Fruit fly (Drosophila melanogaster) whole organism, embryonic: ENCODE measurements around the gene Scr.

Experiments used
- Abd-B ChIP-seq: fragments of 200-800 bp; sonication (Bioruptor generic); optimal IDR thresholded peaks from 2 replicates; lab custom pipeline; 2018; ENCODE audit warnings: missing biosample characterization, mild to moderate bottlenecking, missing genetic modification characterization, moderate library complexity
- Asciz ChIP-seq: fragments of 200-800 bp; sonication (Bioruptor generic); optimal IDR thresholded peaks from 2 replicates; lab custom pipeline; 2017; ENCODE audit warnings: missing biosample characterization, mild to moderate bottlenecking, missing genetic modification characterization, missing genetic modification reagents
- Atf3 ChIP-seq: fragments of 200-800 bp; sonication (Bioruptor generic); optimal IDR thresholded peaks from 3 replicates; lab custom pipeline; 2016; ENCODE audit warnings: missing biosample characterization, missing genetic modification characterization
- B-H2 ChIP-seq: fragments of 200-800 bp; sonication (Bioruptor generic); optimal IDR thresholded peaks from 2 replicates; lab custom pipeline; 2018; ENCODE audit warnings: missing biosample characterization, mild to moderate bottlenecking, missing genetic modification characterization
- CG10321 ChIP-seq: fragments of 200-800 bp; sonication (Bioruptor generic); IDR thresholded peaks from 2 replicates; pipeline ENCODE4 v1.3.6; 2022; ENCODE audit warnings: missing biosample characterization, missing genetic modification characterization
- CG11695 ChIP-seq: fragments of 200-800 bp; sonication (Bioruptor generic); IDR thresholded peaks from 3 replicates; pipeline ENCODE4 v1.3.6; 2022; ENCODE audit warnings: missing biosample characterization, missing genetic modification characterization
- CG13287 ChIP-seq: fragments of 200-800 bp; sonication (Bioruptor generic); IDR thresholded peaks from 2 replicates; pipeline ENCODE4 v1.3.6; 2022; ENCODE audit warnings: missing biosample characterization, missing genetic modification characterization; ENCODE audit not compliant: partially characterized antibody
- CG15696 ChIP-seq: fragments of 200-800 bp; sonication (Bioruptor generic); optimal IDR thresholded peaks from 2 replicates; lab custom pipeline; 2019; ENCODE audit warnings: missing biosample characterization, mild to moderate bottlenecking, missing genetic modification characterization, moderate library complexity
- CG1602 ChIP-seq: fragments of 200-800 bp; sonication (Bioruptor generic); optimal IDR thresholded peaks from 3 replicates; lab custom pipeline; 2016; ENCODE audit warnings: missing biosample characterization, missing genetic modification characterization
- CG17361 ChIP-seq: fragments of 200-800 bp; sonication (Bioruptor generic); IDR thresholded peaks from 3 replicates; pipeline ENCODE4 v1.3.6; 2022; ENCODE audit warnings: missing biosample characterization, missing genetic modification characterization
- CG1792 ChIP-seq: fragments of 200-800 bp; sonication (Bioruptor generic); optimal IDR thresholded peaks from 2 replicates; lab custom pipeline; 2016; ENCODE audit warnings: missing biosample characterization, missing genetic modification characterization
- CG18476 ChIP-seq: fragments of 200-800 bp; sonication (Bioruptor generic); optimal IDR thresholded peaks from 2 replicates; lab custom pipeline; 2016; ENCODE audit warnings: missing biosample characterization, mild to moderate bottlenecking, missing genetic modification characterization
- CG18764 ChIP-seq: fragments of 200-800 bp; sonication (Bioruptor generic); optimal IDR thresholded peaks from 3 replicates; lab custom pipeline; 2016; ENCODE audit warnings: missing biosample characterization, missing genetic modification characterization
- CG30403 ChIP-seq: fragments of 200-800 bp; sonication (Bioruptor generic); optimal IDR thresholded peaks from 3 replicates; lab custom pipeline; 2016; ENCODE audit warnings: missing biosample characterization, missing genetic modification characterization
- CG31388 ChIP-seq: fragments of 200-800 bp; sonication (Bioruptor generic); optimal IDR thresholded peaks from 2 replicates; lab custom pipeline; 2016; ENCODE audit warnings: missing biosample characterization, missing genetic modification characterization
- CG32767 ChIP-seq: fragments of 200-800 bp; sonication (Bioruptor generic); IDR thresholded peaks from 2 replicates; pipeline ENCODE4 v1.3.6; 2022; ENCODE audit warnings: missing biosample characterization, missing genetic modification characterization
- CG32772 ChIP-seq: fragments of 200-800 bp; sonication (Bioruptor generic); IDR thresholded peaks from 2 replicates; pipeline ENCODE4 v1.3.6; 2022; ENCODE audit warnings: missing biosample characterization, missing genetic modification characterization
- CG6254 ChIP-seq: fragments of 200-800 bp; sonication (Bioruptor generic); optimal IDR thresholded peaks from 3 replicates; lab custom pipeline; 2017; ENCODE audit warnings: mild to moderate bottlenecking, missing biosample characterization, missing genetic modification reagents, missing genetic modification characterization
- CG7556 ChIP-seq: fragments of 200-800 bp; sonication (Bioruptor generic); optimal IDR thresholded peaks from 2 replicates; lab custom pipeline; 2017; ENCODE audit warnings: missing biosample characterization, mild to moderate bottlenecking, missing genetic modification characterization
- CG7839 ChIP-seq: fragments of 200-800 bp; sonication (Bioruptor generic); optimal IDR thresholded peaks from 3 replicates; lab custom pipeline; 2018; ENCODE audit warnings: missing biosample characterization, mild to moderate bottlenecking, missing genetic modification characterization, moderate library complexity
- Chrac-16 ChIP-seq: fragments of 200-800 bp; sonication (Bioruptor generic); optimal IDR thresholded peaks from 3 replicates; lab custom pipeline; 2016; ENCODE audit warnings: missing biosample characterization, missing genetic modification characterization
- D19A ChIP-seq: fragments of 200-800 bp; optimal IDR thresholded peaks from 3 replicates; lab custom pipeline; 2019; ENCODE audit warnings: missing biosample characterization, mild to moderate bottlenecking, missing genetic modification characterization, moderate library complexity
- Dip2 ChIP-seq: fragments of 200-800 bp; sonication (Bioruptor generic); IDR thresholded peaks from 2 replicates; pipeline ENCODE4 v1.3.6; 2022; ENCODE audit warnings: missing biosample characterization, missing genetic modification characterization
- E2f2 ChIP-seq: fragments of 200-800 bp; sonication (Bioruptor generic); IDR thresholded peaks from 2 replicates; pipeline ENCODE4 v1.3.6; 2022; ENCODE audit warnings: missing biosample characterization, missing genetic modification characterization
- Ets65A ChIP-seq: fragments of 200-800 bp; sonication (Bioruptor generic); peaks from one replicate; lab custom pipeline; 2016; ENCODE audit warnings: missing biosample characterization, missing genetic modification characterization
- GATAe ChIP-seq: fragments of 200-800 bp; sonication (Bioruptor generic); conservative IDR thresholded peaks from 2 replicates; pipeline ENCODE4 v1.3.6; 2022; ENCODE audit warnings: missing biosample characterization, missing genetic modification characterization
- HmgZ ChIP-seq: fragments of 200-800 bp; sonication (Bioruptor generic); optimal IDR thresholded peaks from 2 replicates; lab custom pipeline; 2018; ENCODE audit warnings: missing biosample characterization, mild to moderate bottlenecking, missing genetic modification characterization
- Hr39 ChIP-seq: fragments of >200 bp; optimal IDR thresholded peaks from 2 replicates; lab custom pipeline; 2017
- Myb ChIP-seq: fragments of 200-800 bp; sonication (Bioruptor generic); optimal IDR thresholded peaks from 2 replicates; lab custom pipeline; 2016; ENCODE audit warnings: missing biosample characterization, missing genetic modification characterization
- Optix ChIP-seq: fragments of 200-800 bp; sonication (Bioruptor generic); IDR thresholded peaks from 3 replicates; pipeline ENCODE4 v1.3.6; 2022; ENCODE audit warnings: missing biosample characterization, missing genetic modification characterization
- Scr ChIP-seq: fragments of 200-800 bp; sonication (Bioruptor generic); IDR thresholded peaks from 2 replicates; pipeline ENCODE4 v1.3.6; 2022; ENCODE audit warnings: missing biosample characterization, missing genetic modification characterization; ENCODE audit not compliant: partially characterized antibody
- Sry-β ChIP-seq: fragments of 200-800 bp; sonication (Bioruptor generic); optimal IDR thresholded peaks from 2 replicates; lab custom pipeline; 2018; ENCODE audit warnings: missing biosample characterization, mild to moderate bottlenecking, missing genetic modification characterization, moderate library complexity
- ase ChIP-seq: fragments of 200-800 bp; sonication (Bioruptor generic); IDR thresholded peaks from 3 replicates; pipeline ENCODE4 v1.3.6; 2022; ENCODE audit warnings: missing biosample characterization, missing genetic modification characterization
- ato ChIP-seq: fragments of 200-800 bp; sonication (Bioruptor generic); IDR thresholded peaks from 2 replicates; pipeline ENCODE4 v1.3.6; 2022; ENCODE audit warnings: missing biosample characterization, missing genetic modification characterization; ENCODE audit not compliant: partially characterized antibody
- chif ChIP-seq, 2 experiments: fragments of 200-800 bp; sonication (Bioruptor generic); optimal IDR thresholded peaks; 3 replicates each; lab custom pipeline; 2016; ENCODE audit warnings: missing biosample characterization in 2 of 2, missing genetic modification characterization in 2 of 2
- danr ChIP-seq: fragments of 200-800 bp; sonication (Bioruptor generic); IDR thresholded peaks from 2 replicates; pipeline ENCODE4 v1.3.6; 2022; ENCODE audit warnings: missing biosample characterization, missing genetic modification characterization
- ewg ChIP-seq: fragments of 200-800 bp; sonication (Bioruptor generic); optimal IDR thresholded peaks from 3 replicates; lab custom pipeline; 2017; ENCODE audit warnings: mild to moderate bottlenecking, missing biosample characterization, missing genetic modification reagents, missing genetic modification characterization
- gce ChIP-seq: fragments of 200-800 bp; sonication (Bioruptor generic); IDR thresholded peaks from 3 replicates; pipeline ENCODE4 v1.3.6; 2022; ENCODE audit warnings: missing biosample characterization, missing genetic modification characterization
- h ChIP-seq: fragments of >200 bp; optimal IDR thresholded peaks from 2 replicates; lab custom pipeline; 2017
- hb ChIP-seq: fragments of 200-800 bp; sonication (Bioruptor generic); IDR thresholded peaks from 3 replicates; pipeline ENCODE4 v1.3.6; 2022; ENCODE audit warnings: missing biosample characterization, missing genetic modification characterization; ENCODE audit not compliant: partially characterized antibody
- ind ChIP-seq: fragments of 200-800 bp; sonication (Bioruptor generic); optimal IDR thresholded peaks from 3 replicates; lab custom pipeline; 2016; ENCODE audit warnings: missing biosample characterization, missing genetic modification characterization
- jigr1 ChIP-seq: fragments of 200-800 bp; sonication (Bioruptor generic); IDR thresholded peaks from 3 replicates; pipeline ENCODE4 v1.3.6; 2022; ENCODE audit warnings: missing biosample characterization, missing genetic modification characterization
- lab ChIP-seq: fragments of 200-800 bp; sonication (Bioruptor generic); optimal IDR thresholded peaks from 3 replicates; lab custom pipeline; 2017; ENCODE audit warnings: missing biosample characterization, missing genetic modification characterization, mild to moderate bottlenecking, moderate library complexity, missing genetic modification reagents
- p53 ChIP-seq: fragments of 200-800 bp; sonication (Bioruptor generic); optimal IDR thresholded peaks from 2 replicates; lab custom pipeline; 2016; ENCODE audit warnings: missing biosample characterization, missing genetic modification characterization
- sisA ChIP-seq: fragments of 200-800 bp; sonication (Bioruptor generic); IDR thresholded peaks from 2 replicates; pipeline ENCODE4 v1.3.6; 2022; ENCODE audit warnings: missing biosample characterization, missing genetic modification characterization
- tll ChIP-seq, 2 experiments: fragments of 200-800 bp in 1 of 2; fragments of >200 bp in 1 of 2; sonication (Bioruptor generic) in 1 of 2; optimal IDR thresholded peaks; 2 replicates each; lab custom pipeline; 2017 to 2019; ENCODE audit warnings: missing biosample characterization in 2 of 2, missing genetic modification characterization in 2 of 2, mild to moderate bottlenecking in 1 of 2, moderate library complexity in 1 of 2
- trh ChIP-seq: fragments of 200-800 bp; sonication (Bioruptor generic); optimal IDR thresholded peaks from 2 replicates; lab custom pipeline; 2016; ENCODE audit warnings: missing biosample characterization, missing genetic modification characterization
- wek ChIP-seq: fragments of 200-800 bp; sonication (Bioruptor generic); optimal IDR thresholded peaks from 3 replicates; lab custom pipeline; 2018; ENCODE audit warnings: missing biosample characterization, mild to moderate bottlenecking, missing genetic modification characterization, moderate library complexity
- z ChIP-seq: fragments of 200-800 bp; sonication (Bioruptor generic); IDR thresholded peaks from 3 replicates; pipeline ENCODE4 v1.3.6; 2022; ENCODE audit warnings: missing biosample characterization, missing genetic modification characterization
- zf30C ChIP-seq: fragments of 200-800 bp; sonication (Bioruptor generic); optimal IDR thresholded peaks from 3 replicates; lab custom pipeline; 2018; ENCODE audit warnings: missing biosample characterization, mild to moderate bottlenecking, missing genetic modification characterization
- zfh2 ChIP-seq: fragments of 200-800 bp; sonication (Bioruptor generic); optimal IDR thresholded peaks from 2 replicates; lab custom pipeline; 2016; ENCODE audit warnings: missing biosample characterization, missing genetic modification characterization

Scr gene

DNA sequence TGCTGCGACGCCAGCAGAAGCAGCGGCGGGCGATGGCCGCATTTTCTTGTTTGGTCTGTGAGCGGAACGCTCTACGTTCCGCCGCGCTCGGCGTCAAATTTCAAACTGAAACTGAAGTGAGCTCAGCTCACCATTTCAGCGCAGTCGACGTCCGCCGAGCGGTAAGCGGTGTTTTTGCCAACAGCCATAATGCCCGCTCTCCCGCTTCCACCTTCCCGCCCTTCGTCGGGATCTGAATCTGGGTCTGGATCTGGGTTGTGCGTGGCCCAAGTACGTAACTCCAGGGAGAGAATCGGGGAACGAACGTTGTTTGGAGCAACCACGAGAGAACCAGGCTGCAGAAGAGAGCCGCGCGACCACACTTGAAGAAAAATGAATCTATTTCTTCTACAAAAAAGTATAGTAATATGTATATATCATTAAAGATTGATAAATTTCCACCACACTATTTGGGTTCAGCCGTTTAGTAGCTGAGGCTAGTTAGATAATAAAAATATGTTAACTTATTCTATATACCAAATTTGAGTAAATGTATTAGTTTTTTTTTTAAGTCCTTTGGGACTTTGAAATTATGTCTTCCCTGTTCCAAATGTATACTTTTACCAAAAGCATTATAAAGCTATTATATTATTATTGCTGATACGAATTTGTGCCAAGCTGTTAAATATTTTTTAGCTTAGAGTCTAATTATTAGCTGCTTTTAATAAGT, 33.4 kb downstream of the Scr start (continued):
- peak; percentile 15 for TF ChIP-seq lab (GFP tag; lab: Kevin White, UChicago)
- TF ChIP-seq Scr = peak; percentile 59
- TF ChIP-seq CG6254 = peak; percentile 4
- no peak for TF ChIP-seq B-H2 (GFP tag; lab: Kevin White, UChicago)
- peak; percentile 47; the same call in 1 of the 3 replicates for TF ChIP-seq gce (GFP tag; lab: Robert Waterston, UW)
- no peak for TF ChIP-seq zfh2 (GFP tag; lab: Kevin White, UChicago)
- TF ChIP-seq CG31388 = no peak
- no peak for TF ChIP-seq CG18476 (GFP tag; lab: Kevin White, UChicago)
- TF ChIP-seq CG15696 (tag; lab: Kevin White, UChicago) = no peak
- TF ChIP-seq CG32772 (GFP tag; lab: Robert Waterston, UW) = no peak
- no peak for TF ChIP-seq Optix (GFP tag; lab: Robert Waterston, UW)
- peak; percentile 87 for TF ChIP-seq zf30C (GFP tag; lab: Kevin White, UChicago)
- TF ChIP-seq E2f2 (GFP tag; lab: Robert Waterston, UW) = no peak
- TF ChIP-seq CG7839 = peak; percentile 24
- TF ChIP-seq ato (GFP tag; lab: Robert Waterston, UW) = 0 out of 2 replicates have a peak, but pooled peaks have one; percentile 57
- TF ChIP-seq trh (GFP tag; lab: Kevin White, UChicago) = no peak
- no peak; the same call in 1 of the 2 replicates for TF ChIP-seq CG13287
- no peak for TF ChIP-seq Hr39 (lab: Kevin White, UChicago)
- TF ChIP-seq ind (GFP tag; lab: Kevin White, UChicago) = no peak
- TF ChIP-seq CG18764 = no peak
- no peak for TF ChIP-seq Sry-β (GFP tag; lab: Kevin White, UChicago)
- peak; percentile 2 for TF ChIP-seq CG1792 (GFP tag; lab: Kevin White, UChicago)
- peak; percentile 27 for TF ChIP-seq CG30403 (GFP tag; lab: Kevin White, UChicago)
- TF ChIP-seq ewg (GFP tag; lab: Kevin White, UChicago) = peak; percentile 9
- no peak for TF ChIP-seq GATAe (GFP tag; lab: Robert Waterston, UW)
- TF ChIP-seq wek (GFP tag; lab: Kevin White, UChicago) = peak; percentile 5
- no peak for TF ChIP-seq Myb (GFP tag; lab: Kevin White, UChicago)
- no peak for TF ChIP-seq h (lab: Kevin White, UChicago)
- no peak for TF ChIP-seq hb (GFP tag; lab: Robert Waterston, UW)
- no peak for TF ChIP-seq Abd-B (GFP tag; lab: Kevin White, UChicago)
- no peak for TF ChIP-seq z (GFP tag; lab: Robert Waterston, UW)
- no peak for TF ChIP-seq HmgZ (tag; lab: Kevin White, UChicago)
- TF ChIP-seq tll (GFP tag; optimal IDR thresholded peaks at IDR 0.05; lab: Kevin White, UChicago) = no peak
- no peak for TF ChIP-seq Ets65A (GFP tag; lab: Kevin White, UChicago)
- TF ChIP-seq CG1602 = peak; percentile 20
- peak; percentile 54 for TF ChIP-seq CG7556
- TF ChIP-seq CG11695 = no peak
- TF ChIP-seq sisA = no peak
- TF ChIP-seq D19A (tag; lab: Kevin White, UChicago) = peak; percentile 28
- no peak for TF ChIP-seq jigr1 (GFP tag; lab: Robert Waterston, UW)
- TF ChIP-seq CG10321 = no peak
- TF ChIP-seq ase (GFP tag; lab: Robert Waterston, UW) = no peak
- TF ChIP-seq p53 (GFP tag; lab: Kevin White, UChicago) = no peak
- no peak for TF ChIP-seq Dip2
- TF ChIP-seq CG32767 (GFP tag; lab: Robert Waterston, UW) = no peak
- no peak for TF ChIP-seq Chrac-16 (GFP tag; lab: Kevin White, UChicago)
- no peak for TF ChIP-seq danr (GFP tag; lab: Robert Waterston, UW)
- no peak for TF ChIP-seq chif (GFP tag; optimal IDR thresholded peaks at IDR 0.05; lab: Kevin White, UChicago)
- no peak for TF ChIP-seq Atf3 (GFP tag; lab: Kevin White, UChicago)
- TF ChIP-seq Asciz (GFP tag; lab: Kevin White, UChicago) = no peak
- peak; percentile 74 for TF ChIP-seq CG17361
